Fruit fly (Drosophila melanogaster) whole organism, embryonic: Measurements from ENCODE around the gene mRpL35.

ENCODE experiments used
- Atf6 ChIP-seq: fragments of 200-800 bp; sonication (Bioruptor generic); IDR thresholded peaks from 2 replicates; pipeline ENCODE4 v1.3.6; 2022; ENCODE audit warnings: missing biosample characterization, missing genetic modification characterization
- CG10959 ChIP-seq: fragments of 200-800 bp; sonication (Bioruptor generic); IDR thresholded peaks from 2 replicates; pipeline ENCODE4 v1.3.6; 2022; ENCODE audit warnings: missing biosample characterization, missing genetic modification characterization
- CG10979 ChIP-seq: fragments of 200-800 bp; sonication (Bioruptor generic); optimal IDR thresholded peaks from 2 replicates; lab custom pipeline; 2018; ENCODE audit warnings: missing biosample characterization, mild to moderate bottlenecking, missing genetic modification characterization, moderate library complexity
- CG12769 ChIP-seq: fragments of 200-800 bp; sonication (Bioruptor generic); optimal IDR thresholded peaks from 2 replicates; lab custom pipeline; 2019; ENCODE audit warnings: missing biosample characterization, mild to moderate bottlenecking, missing genetic modification characterization, moderate library complexity
- CG14710 ChIP-seq: fragments of 200-800 bp; sonication (Bioruptor generic); optimal IDR thresholded peaks from 3 replicates; lab custom pipeline; 2019; ENCODE audit warnings: missing biosample characterization, mild to moderate bottlenecking, missing genetic modification characterization, moderate library complexity
- CG14860 ChIP-seq: fragments of 200-800 bp; sonication (Bioruptor generic); IDR thresholded peaks from 3 replicates; pipeline ENCODE4 v1.3.6; 2022; ENCODE audit warnings: missing biosample characterization, missing genetic modification characterization; ENCODE audit not compliant: partially characterized antibody
- CG14965 ChIP-seq: fragments of 200-800 bp; sonication (Bioruptor generic); optimal IDR thresholded peaks from 2 replicates; lab custom pipeline; 2016; ENCODE audit warnings: missing biosample characterization, missing genetic modification characterization, borderline replicate concordance
- CG15269 ChIP-seq: fragments of 200-800 bp; sonication (Bioruptor generic); optimal IDR thresholded peaks from 2 replicates; lab custom pipeline; 2018; ENCODE audit warnings: missing biosample characterization, mild to moderate bottlenecking, missing genetic modification characterization, moderate library complexity
- CG16815 ChIP-seq: fragments of 200-800 bp; sonication (Bioruptor generic); optimal IDR thresholded peaks from 3 replicates; lab custom pipeline; 2017; ENCODE audit warnings: missing biosample characterization, mild to moderate bottlenecking, missing genetic modification characterization
- CG18262 ChIP-seq: fragments of 200-800 bp; optimal IDR thresholded peaks from 3 replicates; lab custom pipeline; 2019; ENCODE audit warnings: missing biosample characterization, mild to moderate bottlenecking, missing genetic modification characterization, moderate library complexity
- CG1832 ChIP-seq: fragments of 200-800 bp; sonication (Bioruptor generic); optimal IDR thresholded peaks from 2 replicates; lab custom pipeline; 2017; ENCODE audit warnings: missing biosample characterization, mild to moderate bottlenecking, missing genetic modification characterization, inconsistent platforms
- CG32532 ChIP-seq: fragments of 200-800 bp; sonication (Bioruptor generic); IDR thresholded peaks from 2 replicates; pipeline ENCODE4 v1.3.6; 2022; ENCODE audit warnings: missing biosample characterization, missing genetic modification characterization
- CG42726 ChIP-seq: fragments of 200-800 bp; sonication (Bioruptor generic); IDR thresholded peaks from 2 replicates; pipeline ENCODE4 v1.3.6; 2022; ENCODE audit warnings: missing biosample characterization, missing genetic modification characterization; ENCODE audit not compliant: partially characterized antibody
- CG6765 ChIP-seq: fragments of 200-800 bp; sonication (Bioruptor generic); optimal IDR thresholded peaks from 3 replicates; lab custom pipeline; 2017; ENCODE audit warnings: missing biosample characterization, mild to moderate bottlenecking, missing genetic modification characterization
- CG9215 ChIP-seq: fragments of 200-800 bp; sonication (Bioruptor generic); IDR thresholded peaks from 2 replicates; pipeline ENCODE4 v1.3.6; 2022; ENCODE audit warnings: missing biosample characterization, missing genetic modification characterization
- CG9876 ChIP-seq: fragments of 200-800 bp; sonication (Bioruptor generic); optimal IDR thresholded peaks from 2 replicates; lab custom pipeline; 2016; ENCODE audit warnings: missing biosample characterization, missing genetic modification characterization
- CHES-1-like ChIP-seq: fragments of 200-800 bp; sonication (Bioruptor generic); optimal IDR thresholded peaks from 2 replicates; lab custom pipeline; 2016; ENCODE audit warnings: missing biosample characterization, missing genetic modification characterization
- Dll ChIP-seq: fragments of 200-800 bp; sonication (Bioruptor generic); IDR thresholded peaks from 4 replicates; pipeline ENCODE4 v1.3.6; 2022; ENCODE audit warnings: missing biosample characterization, missing genetic modification characterization; ENCODE audit not compliant: partially characterized antibody
- Drgx ChIP-seq: fragments of 200-800 bp; sonication (Bioruptor generic); IDR thresholded peaks from 2 replicates; pipeline ENCODE4 v1.3.6; 2022; ENCODE audit warnings: missing biosample characterization, missing genetic modification characterization
- HHEX ChIP-seq: fragments of 200-800 bp; sonication (Bioruptor generic); optimal IDR thresholded peaks from 3 replicates; lab custom pipeline; 2017; ENCODE audit warnings: missing biosample characterization, mild to moderate bottlenecking, missing genetic modification characterization, missing genetic modification reagents
- HLH3B ChIP-seq: fragments of 200-800 bp; sonication (Bioruptor generic); IDR thresholded peaks from 2 replicates; pipeline ENCODE4 v1.3.6; 2022; ENCODE audit warnings: missing biosample characterization, missing genetic modification characterization
- Hand ChIP-seq: fragments of 200-800 bp; sonication (Bioruptor generic); optimal IDR thresholded peaks from 2 replicates; lab custom pipeline; 2017; ENCODE audit warnings: mild to moderate bottlenecking, missing biosample characterization, missing genetic modification reagents, missing genetic modification characterization
- Hr78 ChIP-seq, 2 experiments: fragments of 200-800 bp in 1 of 2; fragments of >200 bp in 1 of 2; sonication (Bioruptor generic) in 1 of 2; optimal IDR thresholded peaks; 2 replicates each; lab custom pipeline; 2017 to 2019; ENCODE audit warnings: missing biosample characterization in 2 of 2, missing genetic modification characterization in 2 of 2, mild to moderate bottlenecking in 1 of 2, moderate library complexity in 1 of 2
- Mes4 ChIP-seq: fragments of 200-800 bp; sonication (Bioruptor generic); optimal IDR thresholded peaks from 2 replicates; lab custom pipeline; 2016; ENCODE audit warnings: missing biosample characterization, missing genetic modification characterization
- Mrtf ChIP-seq: fragments of 200-800 bp; sonication (Bioruptor generic); IDR thresholded peaks from 3 replicates; pipeline ENCODE4 v1.3.6; 2022; ENCODE audit warnings: missing biosample characterization, missing genetic modification characterization
- NK7.1 ChIP-seq: fragments of 200-800 bp; sonication (Bioruptor generic); optimal IDR thresholded peaks from 3 replicates; lab custom pipeline; 2016; ENCODE audit warnings: missing biosample characterization, missing genetic modification characterization
- Sry-β ChIP-seq: fragments of 200-800 bp; sonication (Bioruptor generic); optimal IDR thresholded peaks from 2 replicates; lab custom pipeline; 2018; ENCODE audit warnings: missing biosample characterization, mild to moderate bottlenecking, missing genetic modification characterization, moderate library complexity
- ato ChIP-seq: fragments of 200-800 bp; sonication (Bioruptor generic); IDR thresholded peaks from 2 replicates; pipeline ENCODE4 v1.3.6; 2022; ENCODE audit warnings: missing biosample characterization, missing genetic modification characterization; ENCODE audit not compliant: partially characterized antibody
- az2 ChIP-seq: fragments of 200-800 bp; sonication (Bioruptor generic); optimal IDR thresholded peaks from 3 replicates; lab custom pipeline; 2016; ENCODE audit warnings: missing biosample characterization, missing genetic modification characterization
- br ChIP-seq: fragments of >200 bp; optimal IDR thresholded peaks from 2 replicates; lab custom pipeline; 2017
- cas ChIP-seq: fragments of 200-800 bp; sonication (Bioruptor generic); IDR thresholded peaks from 2 replicates; pipeline ENCODE4 v1.3.6; 2022; ENCODE audit warnings: missing biosample characterization, missing genetic modification characterization
- danr ChIP-seq: fragments of 200-800 bp; sonication (Bioruptor generic); IDR thresholded peaks from 2 replicates; pipeline ENCODE4 v1.3.6; 2022; ENCODE audit warnings: missing biosample characterization, missing genetic modification characterization
- dati ChIP-seq: fragments of 200-800 bp; sonication (Bioruptor generic); IDR thresholded peaks from 2 replicates; pipeline ENCODE4 v1.3.6; 2022; ENCODE audit warnings: missing biosample characterization, missing genetic modification characterization
- ewg ChIP-seq: fragments of 200-800 bp; sonication (Bioruptor generic); optimal IDR thresholded peaks from 3 replicates; lab custom pipeline; 2017; ENCODE audit warnings: mild to moderate bottlenecking, missing biosample characterization, missing genetic modification reagents, missing genetic modification characterization
- exex ChIP-seq: fragments of 200-800 bp; sonication (Bioruptor generic); optimal IDR thresholded peaks from 4 replicates; lab custom pipeline; 2018; ENCODE audit warnings: missing biosample characterization, mild to moderate bottlenecking, missing genetic modification characterization, moderate library complexity
- gcm2 ChIP-seq: fragments of 200-800 bp; sonication (Bioruptor generic); optimal IDR thresholded peaks from 2 replicates; lab custom pipeline; 2016; ENCODE audit warnings: missing biosample characterization, missing genetic modification characterization
- gro ChIP-seq: fragments of 200-800 bp; sonication (Bioruptor generic); optimal IDR thresholded peaks from 2 replicates; lab custom pipeline; 2016; ENCODE audit warnings: missing biosample characterization, missing genetic modification characterization
- hkb ChIP-seq, 2 experiments: fragments of 200-800 bp in 1 of 2; fragments of >200 bp in 1 of 2; sonication (Bioruptor generic) in 1 of 2; IDR thresholded peaks in 1 of 2; optimal IDR thresholded peaks in 1 of 2; 2 replicates each; pipeline versions ENCODE4 v1.3.6 to Lab custom; 2017 to 2022; ENCODE audit warnings: missing biosample characterization in 1 of 2, missing genetic modification characterization in 1 of 2
- nerfin-1 ChIP-seq: fragments of 200-800 bp; sonication (Bioruptor generic); optimal IDR thresholded peaks from 3 replicates; lab custom pipeline; 2019; ENCODE audit warnings: missing biosample characterization, mild to moderate bottlenecking, missing genetic modification characterization, moderate library complexity
- nmo ChIP-seq: fragments of 200-800 bp; sonication (Bioruptor generic); optimal IDR thresholded peaks from 2 replicates; lab custom pipeline; 2018; ENCODE audit warnings: missing biosample characterization, mild to moderate bottlenecking, missing genetic modification characterization, moderate library complexity
- pita ChIP-seq: fragments of 200-800 bp; sonication (Bioruptor generic); optimal IDR thresholded peaks from 2 replicates; lab custom pipeline; 2017; ENCODE audit warnings: missing biosample characterization, mild to moderate bottlenecking, missing genetic modification characterization
- row ChIP-seq: fragments of 200-800 bp; sonication (Bioruptor generic); IDR thresholded peaks from 3 replicates; pipeline ENCODE4 v1.3.6; 2022; ENCODE audit warnings: missing biosample characterization, missing genetic modification characterization
- sc ChIP-seq, 3 experiments: fragments of >200 bp in 2 of 3; fragments of 200-800 bp in 1 of 3; sonication (Bioruptor generic) in 1 of 3; optimal IDR thresholded peaks; 2 replicates in 2 of 3; 3 replicates in 1 of 3; lab custom pipeline; 2017; ENCODE audit warnings: mild to moderate bottlenecking in 1 of 3, missing biosample characterization in 1 of 3, missing genetic modification characterization in 1 of 3, missing genetic modification reagents in 1 of 3
- sima ChIP-seq: fragments of 200-800 bp; sonication (Bioruptor generic); optimal IDR thresholded peaks from 2 replicates; lab custom pipeline; 2016; ENCODE audit warnings: missing biosample characterization, missing genetic modification characterization
- so ChIP-seq: fragments of 200-800 bp; sonication (Bioruptor generic); IDR thresholded peaks from 3 replicates; pipeline ENCODE4 v1.3.6; 2022; ENCODE audit warnings: missing biosample characterization, missing genetic modification characterization
- stwl ChIP-seq: fragments of 200-800 bp; sonication (Bioruptor generic); optimal IDR thresholded peaks from 3 replicates; lab custom pipeline; 2018; ENCODE audit warnings: missing biosample characterization, mild to moderate bottlenecking, missing genetic modification characterization, moderate library complexity
- tgo ChIP-seq: fragments of 200-800 bp; sonication (Bioruptor generic); IDR thresholded peaks from 3 replicates; pipeline ENCODE4 v1.3.6; 2022; ENCODE audit warnings: missing biosample characterization, missing genetic modification characterization
- wdn ChIP-seq: fragments of 200-800 bp; sonication (Bioruptor generic); IDR thresholded peaks from 2 replicates; pipeline ENCODE4 v1.3.6; 2022; ENCODE audit warnings: missing biosample characterization, missing genetic modification characterization
- zfh1 ChIP-seq: fragments of 200-800 bp; sonication (Bioruptor generic); IDR thresholded peaks from 3 replicates; pipeline ENCODE4 v1.3.6; 2022; ENCODE audit warnings: missing biosample characterization, missing genetic modification characterization

Gene mRpL35

dm6 chr3R:22025320-22025719 is 2.0 kb downstream of the mRpL35 start, which contains the start of gene CG6028 (continued):
- TF ChIP-seq CG12769: no peak
- no peak for TF ChIP-seq gcm2 (GFP tag; lab: Kevin White, UChicago)
- TF ChIP-seq CG14965 (GFP tag; lab: Kevin White, UChicago): no peak
- no peak for TF ChIP-seq danr (GFP tag; lab: Robert Waterston, UW)
- no peak for TF ChIP-seq ewg (GFP tag; lab: Kevin White, UChicago)
- TF ChIP-seq Sry-β: no peak
- TF ChIP-seq row (GFP tag; lab: Robert Waterston, UW): peak; percentile 68
- TF ChIP-seq CG32532 (GFP tag; lab: Robert Waterston, UW): peak; percentile 63
- peak; percentile 29; the same call in 2 of the 4 replicates for TF ChIP-seq Dll
- no peak; the same call in 2 of the 3 replicates for TF ChIP-seq zfh1
- TF ChIP-seq tgo (GFP tag; lab: Robert Waterston, UW): no peak
- TF ChIP-seq Hand (GFP tag; lab: Kevin White, UChicago): no peak
- TF ChIP-seq nmo: no peak
- no peak for TF ChIP-seq CG10959 (GFP tag; lab: Robert Waterston, UW)
- no peak for TF ChIP-seq Mes4 (GFP tag; lab: Kevin White, UChicago)
- TF ChIP-seq CG15269 (tag; lab: Kevin White, UChicago): peak; percentile 18
- no peak for TF ChIP-seq CG9876 (GFP tag; lab: Kevin White, UChicago)
- no peak for TF ChIP-seq br (lab: Kevin White, UChicago)
- TF ChIP-seq CG1832: no peak
- TF ChIP-seq CG6765 (GFP tag; lab: Kevin White, UChicago): peak; percentile 22
- no peak for TF ChIP-seq HLH3B
- TF ChIP-seq sima: no peak
- TF ChIP-seq wdn (GFP tag; lab: Robert Waterston, UW): no peak
- no peak for TF ChIP-seq NK7.1 (GFP tag; lab: Kevin White, UChicago)
- no peak for TF ChIP-seq HHEX (GFP tag; lab: Kevin White, UChicago)
- no peak for TF ChIP-seq cas (GFP tag; lab: Robert Waterston, UW)
- TF ChIP-seq nerfin-1: no peak
- peak; percentile 17 for TF ChIP-seq CG18262 (tag; lab: Kevin White, UChicago)
- TF ChIP-seq ato (GFP tag; lab: Robert Waterston, UW): no peak
- no peak for TF ChIP-seq CG10979 (tag; lab: Kevin White, UChicago)
- TF ChIP-seq Atf6: peak; percentile 35; the same call in 1 of the 2 replicates
- TF ChIP-seq az2 (GFP tag; lab: Kevin White, UChicago): peak; percentile 18
- no peak for TF ChIP-seq hkb (optimal IDR thresholded peaks at IDR 0.05; lab: Kevin White, UChicago)
- peak; percentile 49; the same call in 1 of the 2 replicates for TF ChIP-seq hkb (GFP tag; IDR thresholded peaks at IDR 0.05; lab: Robert Waterston, UW)
- peak; percentile 80 for TF ChIP-seq stwl
- no peak for TF ChIP-seq Mrtf
- TF ChIP-seq dati (GFP tag; lab: Robert Waterston, UW): no peak
- TF ChIP-seq CG42726 (GFP tag; lab: Robert Waterston, UW): peak; percentile 18; the same call in 1 of the 2 replicates
- no peak for TF ChIP-seq pita
- peak; percentile 45 for TF ChIP-seq exex (tag; lab: Kevin White, UChicago)
- TF ChIP-seq so (GFP tag; lab: Robert Waterston, UW): 0 out of 3 replicates have a peak, but pooled peaks have one; percentile 26
- TF ChIP-seq CG9215: no peak
- TF ChIP-seq gro (GFP tag; lab: Kevin White, UChicago): peak; percentile 43
- no peak for TF ChIP-seq CG16815 (GFP tag; lab: Kevin White, UChicago)
- no peak for TF ChIP-seq CG14860 (GFP tag; lab: Robert Waterston, UW)
- peak; percentile 33; the same call in 1 of the 2 replicates for TF ChIP-seq Drgx (GFP tag; lab: Robert Waterston, UW)
- no peak for TF ChIP-seq Hr78 (GFP tag; optimal IDR thresholded peaks at IDR 0.05; lab: Kevin White, UChicago)
- TF ChIP-seq CHES-1-like (GFP tag; lab: Kevin White, UChicago): peak; percentile 16
- peak; percentile 9 for TF ChIP-seq CG14710 (tag; lab: Kevin White, UChicago)
- no peak for TF ChIP-seq sc (optimal IDR thresholded peaks at IDR 0.05; lab: Kevin White, UChicago)
- TF ChIP-seq sc (GFP tag; optimal IDR thresholded peaks at IDR 0.05; lab: Kevin White, UChicago): no peak
